Fruit fly (Drosophila melanogaster): ENCODE measurements around the gene U4-U6-60K.

Gene U4-U6-60K

DNA sequence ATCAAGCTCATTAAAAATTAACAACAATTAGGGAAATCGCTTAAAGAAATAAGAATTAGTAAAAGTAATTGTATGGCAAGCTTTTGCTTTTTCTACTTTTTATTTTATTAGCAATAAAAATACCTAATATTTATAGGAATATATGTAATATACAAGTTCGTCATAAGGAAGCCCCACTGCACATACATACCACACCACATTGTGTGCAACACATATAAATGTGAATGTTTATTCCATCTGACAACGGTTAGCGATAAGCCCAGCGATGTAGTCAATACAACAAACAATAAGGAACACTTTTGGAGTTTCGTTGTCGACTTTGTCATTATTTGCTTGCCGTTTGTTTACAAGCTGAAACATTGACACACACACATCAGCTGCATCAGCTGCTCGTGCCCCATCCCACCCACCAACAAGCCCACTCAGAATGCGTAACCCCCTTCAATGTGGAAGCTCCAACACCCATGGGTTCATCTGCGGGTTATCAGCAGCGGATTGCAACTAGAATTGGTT is 28.4 kb downstream of the U4-U6-60K start (continued):
- TF ChIP-seq pb (GFP tag; optimal IDR thresholded peaks at IDR 0.05), result peak; percentile 38
- no peak for TF ChIP-seq vnd (GFP tag; IDR thresholded peaks at IDR 0.05; ENCODE audit: partially characterized antibody)
- TF ChIP-seq CG3726 (GFP tag; IDR thresholded peaks at IDR 0.05), result no peak; the same call in 2 of the 3 replicates
- no peak for TF ChIP-seq CG10321 (GFP tag; IDR thresholded peaks at IDR 0.05)
- TF ChIP-seq cg (GFP tag; optimal IDR thresholded peaks at IDR 0.05), result peak; percentile 65
- TF ChIP-seq Kr (GFP tag; optimal IDR thresholded peaks at IDR 0.05), result peak; percentile 89
- TF ChIP-seq CG12299 (tag; optimal IDR thresholded peaks at IDR 0.05), result peak; percentile 83
- TF ChIP-seq CoRest (tag; optimal IDR thresholded peaks at IDR 0.05), result peak; percentile 46
- peak; percentile 64 for TF ChIP-seq CG11398 (GFP tag; optimal IDR thresholded peaks at IDR 0.05)
- peak; percentile 81 for TF ChIP-seq zfh1 (GFP tag; IDR thresholded peaks at IDR 0.05)
- TF ChIP-seq CG15514 (GFP tag; optimal IDR thresholded peaks at IDR 0.05), result no peak
- peak; percentile 37 for TF ChIP-seq CG7839 (tag; optimal IDR thresholded peaks at IDR 0.05)
- TF ChIP-seq CG13624 (GFP tag; optimal IDR thresholded peaks at IDR 0.05), result no peak
- TF ChIP-seq nerfin-2 (GFP tag; IDR thresholded peaks at IDR 0.05; ENCODE audit: partially characterized antibody), result no peak
- peak; percentile 8 for TF ChIP-seq sug (tag; optimal IDR thresholded peaks at IDR 0.05)
- no peak for TF ChIP-seq CG15073 (GFP tag; optimal IDR thresholded peaks at IDR 0.05)
- no peak for TF ChIP-seq Nf-YC (tag; optimal IDR thresholded peaks at IDR 0.05)
- TF ChIP-seq CG8388 (GFP tag; optimal IDR thresholded peaks at IDR 0.05), result peak; percentile 76
- TF ChIP-seq onecut (GFP tag; IDR thresholded peaks at IDR 0.05), result peak; percentile 84
- TF ChIP-seq CG2129 (GFP tag; IDR thresholded peaks at IDR 0.05; ENCODE audit: partially characterized antibody), result no peak
- no peak for TF ChIP-seq Taf1 (GFP tag; IDR thresholded peaks at IDR 0.05)
- peak; percentile 39 for TF ChIP-seq az2 (GFP tag; optimal IDR thresholded peaks at IDR 0.05)
- peak; percentile 81 for TF ChIP-seq BtbVII (GFP tag; optimal IDR thresholded peaks at IDR 0.05)
- TF ChIP-seq Blimp-1 (GFP tag; optimal IDR thresholded peaks at IDR 0.05), result peak; percentile 87
- no peak for TF ChIP-seq gro (GFP tag; optimal IDR thresholded peaks at IDR 0.05)
- TF ChIP-seq CG34376 (GFP tag; optimal IDR thresholded peaks at IDR 0.05), result no peak
- TF ChIP-seq cato (GFP tag; optimal IDR thresholded peaks at IDR 0.05; ENCODE audit: borderline replicate concordance), result peak; percentile 70
- 0 out of 2 replicates have a peak, but pooled peaks have one; percentile 32 for TF ChIP-seq CG32767 (GFP tag; IDR thresholded peaks at IDR 0.05)
- no peak for TF ChIP-seq CG43689 (GFP tag; IDR thresholded peaks at IDR 0.05)
- peak; percentile 90 for TF ChIP-seq Lhr (GFP tag; optimal IDR thresholded peaks at IDR 0.05)
- TF ChIP-seq CG3407 (GFP tag; optimal IDR thresholded peaks at IDR 0.05), result peak; percentile 98
- 0 out of 2 replicates have a peak, but pooled peaks have one; percentile 15 for TF ChIP-seq Oaz (GFP tag; IDR thresholded peaks at IDR 0.05)
- peak; percentile 59 for TF ChIP-seq CG6654 (GFP tag; optimal IDR thresholded peaks at IDR 0.05)
- TF ChIP-seq CG17829 (tag; optimal IDR thresholded peaks at IDR 0.05), result peak; percentile 78
- TF ChIP-seq ken (GFP tag; IDR thresholded peaks at IDR 0.05), result 0 out of 3 replicates have a peak, but pooled peaks have one; percentile 42
- TF ChIP-seq CG18011 (GFP tag; optimal IDR thresholded peaks at IDR 0.05), result no peak
- TF ChIP-seq CG10543 (GFP tag; optimal IDR thresholded peaks at IDR 0.05), result peak; percentile 55
- TF ChIP-seq wor (GFP tag; IDR thresholded peaks at IDR 0.05), result no peak
- TF ChIP-seq CG3995 (GFP tag; optimal IDR thresholded peaks at IDR 0.05), result no peak
- no peak for TF ChIP-seq NfI (GFP tag; optimal IDR thresholded peaks at IDR 0.05)
- peak; percentile 99 for TF ChIP-seq ATbp (GFP tag; optimal IDR thresholded peaks at IDR 0.05)
- no peak for TF ChIP-seq slp2 (GFP tag; optimal IDR thresholded peaks at IDR 0.05)
- TF ChIP-seq ind (GFP tag; optimal IDR thresholded peaks at IDR 0.05), result no peak
- no peak for TF ChIP-seq zf30C (GFP tag; optimal IDR thresholded peaks at IDR 0.05)
- TF ChIP-seq dan (GFP tag; IDR thresholded peaks at IDR 0.05), result no peak
- peak; percentile 24 for TF ChIP-seq CG3281 (GFP tag; optimal IDR thresholded peaks at IDR 0.05)
- TF ChIP-seq pho (GFP tag; optimal IDR thresholded peaks at IDR 0.05), result no peak
- TF ChIP-seq CG13775 (GFP tag; optimal IDR thresholded peaks at IDR 0.05), result peak; percentile 15
- TF ChIP-seq tap (tag; optimal IDR thresholded peaks at IDR 0.05), result peak; percentile 75
- TF ChIP-seq Deaf1 (tag; optimal IDR thresholded peaks at IDR 0.05), result peak; percentile 4
